Fruit fly (Drosophila melanogaster): ENCODE data around the gene CG34049.

The CG34049 gene

DNA sequence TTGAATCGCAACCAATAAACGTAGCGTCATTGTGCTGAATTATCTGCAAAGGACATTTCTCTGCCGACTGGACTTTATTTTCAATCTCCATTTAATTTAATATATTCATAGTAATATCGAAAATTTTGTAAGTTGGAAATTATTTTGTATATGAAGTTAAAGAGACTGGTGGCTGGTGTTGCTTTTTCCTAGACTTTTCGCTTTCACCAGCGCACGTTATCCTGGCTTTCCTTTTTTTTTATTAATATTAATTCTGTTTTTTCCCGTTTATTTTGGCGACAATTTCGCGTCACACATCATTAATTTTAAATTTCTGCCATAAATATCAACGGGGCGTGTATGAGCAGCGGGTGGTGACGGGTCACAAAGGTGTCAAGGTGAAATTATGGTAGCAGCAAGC lies at the start of gene CG34049:
CG34049 (minus strand) TSS at position 101 of the 400 bp plus-strand sequence.
- TF ChIP-seq Sp1 (GFP tag; optimal IDR thresholded peaks at IDR 0.05) = no peak
- TF ChIP-seq Abd-B (GFP tag; optimal IDR thresholded peaks at IDR 0.05) = no peak
- no peak for TF ChIP-seq ey (GFP tag; optimal IDR thresholded peaks at IDR 0.05)
- no peak for TF ChIP-seq usp (GFP tag; optimal IDR thresholded peaks at IDR 0.05)
- TF ChIP-seq lola (GFP tag; optimal IDR thresholded peaks at IDR 0.05) = no peak
- TF ChIP-seq Myc (optimal IDR thresholded peaks at IDR 0.05) = no peak
- TF ChIP-seq N (GFP tag; optimal IDR thresholded peaks at IDR 0.05) = no peak
- no peak for TF ChIP-seq dmrt93B (GFP tag; optimal IDR thresholded peaks at IDR 0.05)

DNA sequence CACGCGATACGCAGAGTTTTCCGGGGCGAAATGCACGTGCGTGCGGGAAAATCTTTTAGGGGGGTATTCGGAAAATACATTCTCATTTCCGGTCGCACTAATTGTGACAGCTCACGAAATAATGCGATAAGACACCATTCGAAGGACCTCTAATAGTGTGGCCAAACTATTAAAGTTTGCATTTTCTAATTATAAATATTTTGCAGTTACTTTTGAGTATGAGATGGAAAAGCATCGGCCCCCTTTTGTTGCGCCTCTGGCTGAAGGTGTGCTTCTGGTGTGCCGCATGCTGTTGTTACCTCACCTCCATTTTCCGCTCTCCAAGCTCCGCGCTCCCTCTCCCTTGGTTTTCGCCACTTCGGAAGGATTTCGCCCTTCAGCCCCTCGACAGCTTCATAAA lies 49.0 kb upstream of the CG34049 start:
- TF ChIP-seq ey (GFP tag; optimal IDR thresholded peaks at IDR 0.05) = no peak
- TF ChIP-seq foxo (GFP tag; optimal IDR thresholded peaks at IDR 0.05) = no peak
- TF ChIP-seq CG9705 (GFP tag; optimal IDR thresholded peaks at IDR 0.05) = no peak
- no peak for TF ChIP-seq Jra (GFP tag; optimal IDR thresholded peaks at IDR 0.05)
- no peak for TF ChIP-seq fru (GFP tag; optimal IDR thresholded peaks at IDR 0.05)
- TF ChIP-seq Vsx2 (GFP tag; optimal IDR thresholded peaks at IDR 0.05; ENCODE audit: partially characterized antibody) = no peak
- no peak for TF ChIP-seq dsf (GFP tag; optimal IDR thresholded peaks at IDR 0.05; ENCODE audit: borderline replicate concordance)
- no peak for TF ChIP-seq h (GFP tag; optimal IDR thresholded peaks at IDR 0.05)
- no peak for TF ChIP-seq usp (GFP tag; optimal IDR thresholded peaks at IDR 0.05)
- no peak for TF ChIP-seq tai (GFP tag; optimal IDR thresholded peaks at IDR 0.05)
- TF ChIP-seq dmrt93B (GFP tag; optimal IDR thresholded peaks at IDR 0.05) = no peak
- no peak for TF ChIP-seq rgr (GFP tag; optimal IDR thresholded peaks at IDR 0.05)
- TF ChIP-seq pan (optimal IDR thresholded peaks at IDR 0.05) = no peak
- TF ChIP-seq sage (GFP tag; optimal IDR thresholded peaks at IDR 0.05) = no peak

DNA sequence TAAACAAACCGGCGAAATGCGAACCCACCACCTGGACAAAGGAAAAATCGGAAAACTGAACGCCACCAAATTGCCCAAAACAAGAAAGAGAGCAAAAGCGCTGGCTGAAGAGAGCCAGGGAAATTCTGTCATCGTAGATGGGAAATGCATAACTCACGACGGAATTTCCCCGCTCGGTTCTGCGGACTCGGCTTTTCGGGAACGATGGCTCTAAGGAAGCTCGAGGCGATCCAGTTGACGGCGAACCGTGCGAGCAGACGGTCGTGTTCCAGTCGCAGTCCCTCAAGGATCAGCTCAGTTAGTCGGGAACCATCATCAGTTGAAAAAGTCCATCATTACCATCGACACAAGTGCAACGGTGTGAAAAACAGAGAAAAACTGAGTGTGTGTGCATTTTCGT lies 46.3 kb upstream of the CG34049 start, which contains the start of gene eys:
eys (plus strand) TSS at position 232 of the 400 bp plus-strand sequence.
- no peak for TF ChIP-seq h (GFP tag; optimal IDR thresholded peaks at IDR 0.05)
- no peak for TF ChIP-seq Hnf4 (GFP tag; optimal IDR thresholded peaks at IDR 0.05)
- no peak for TF ChIP-seq dsf (GFP tag; optimal IDR thresholded peaks at IDR 0.05; ENCODE audit: borderline replicate concordance)
- TF ChIP-seq Hr78 (GFP tag; optimal IDR thresholded peaks at IDR 0.05) = no peak
- no peak for TF ChIP-seq N (GFP tag; optimal IDR thresholded peaks at IDR 0.05)
- TF ChIP-seq lola (GFP tag; optimal IDR thresholded peaks at IDR 0.05) = no peak
- TF ChIP-seq Myc (optimal IDR thresholded peaks at IDR 0.05) = no peak
- TF ChIP-seq Dif (GFP tag; optimal IDR thresholded peaks at IDR 0.05; ENCODE audit: partially characterized antibody) = no peak
- TF ChIP-seq jim (GFP tag; optimal IDR thresholded peaks at IDR 0.05) = no peak
- no peak for TF ChIP-seq sv (GFP tag; optimal IDR thresholded peaks at IDR 0.05)
- TF ChIP-seq dmrt93B (GFP tag; optimal IDR thresholded peaks at IDR 0.05) = no peak

DNA sequence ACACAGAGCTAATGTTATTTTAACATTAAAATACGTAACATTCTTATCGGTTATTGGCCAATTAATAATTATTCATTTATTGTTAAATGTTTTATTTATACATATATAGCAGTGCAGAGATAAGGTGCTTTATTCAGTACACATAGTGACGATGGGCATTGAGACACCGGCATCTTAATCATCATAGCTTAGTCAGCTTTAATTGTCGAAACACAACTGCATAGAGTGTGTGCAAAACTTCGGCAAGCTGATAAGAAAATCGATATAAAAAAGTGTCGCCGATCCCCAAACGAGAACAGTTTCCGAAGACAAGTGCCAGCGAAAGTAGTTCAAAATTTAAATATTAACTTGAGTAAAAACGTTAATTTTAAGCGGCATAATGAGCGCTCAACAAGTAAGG lies 42.5 kb upstream of the CG34049 start, which contains the start of gene CG16995:
CG16995 (plus strand) TSS at position 301 of the 400 bp plus-strand sequence.
- TF ChIP-seq psq (GFP tag; optimal IDR thresholded peaks at IDR 0.05) = no peak
- TF ChIP-seq pan (optimal IDR thresholded peaks at IDR 0.05) = no peak
- TF ChIP-seq Sp1 (GFP tag; optimal IDR thresholded peaks at IDR 0.05) = no peak
- no peak for TF ChIP-seq sage (GFP tag; optimal IDR thresholded peaks at IDR 0.05)
- TF ChIP-seq Dfd (GFP tag; optimal IDR thresholded peaks at IDR 0.05) = no peak
- no peak for TF ChIP-seq rgr (GFP tag; optimal IDR thresholded peaks at IDR 0.05)
- no peak for TF ChIP-seq N (GFP tag; optimal IDR thresholded peaks at IDR 0.05)
- no peak for TF ChIP-seq OdsH (GFP tag; optimal IDR thresholded peaks at IDR 0.05)
- TF ChIP-seq usp (GFP tag; optimal IDR thresholded peaks at IDR 0.05) = no peak
- TF ChIP-seq Dif (GFP tag; optimal IDR thresholded peaks at IDR 0.05; ENCODE audit: partially characterized antibody) = no peak
- TF ChIP-seq lola (GFP tag; optimal IDR thresholded peaks at IDR 0.05) = no peak
- no peak for TF ChIP-seq Mio (GFP tag; optimal IDR thresholded peaks at IDR 0.05)
- TF ChIP-seq GATAd (GFP tag; optimal IDR thresholded peaks at IDR 0.05) = no peak
- no peak for TF ChIP-seq CG32264 (GFP tag; optimal IDR thresholded peaks at IDR 0.05)
- TF ChIP-seq br (GFP tag; optimal IDR thresholded peaks at IDR 0.05) = no peak
- no peak for TF ChIP-seq fru (GFP tag; optimal IDR thresholded peaks at IDR 0.05)
- TF ChIP-seq tai (GFP tag; optimal IDR thresholded peaks at IDR 0.05) = no peak
- no peak for TF ChIP-seq h (GFP tag; optimal IDR thresholded peaks at IDR 0.05)
- TF ChIP-seq ey (GFP tag; optimal IDR thresholded peaks at IDR 0.05) = no peak
- TF ChIP-seq Vsx2 (GFP tag; optimal IDR thresholded peaks at IDR 0.05; ENCODE audit: partially characterized antibody) = no peak

DNA sequence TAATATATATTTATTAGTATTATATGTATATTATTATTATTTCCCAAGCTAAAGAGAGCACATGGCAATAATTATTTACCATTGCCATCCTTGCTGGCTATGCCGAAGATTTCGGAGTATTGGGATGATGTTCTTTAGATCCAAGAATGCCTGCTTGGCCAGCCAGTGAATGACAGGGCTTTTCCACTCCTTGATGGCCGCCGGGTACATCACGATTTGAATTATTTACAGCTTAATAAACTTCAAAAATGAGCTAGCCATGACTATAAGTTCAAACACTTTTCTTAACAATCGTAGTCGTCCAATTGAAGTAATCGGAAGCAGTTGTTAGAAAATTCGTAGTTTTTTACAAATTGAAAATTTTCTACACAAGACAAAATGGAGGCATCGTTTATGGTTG lies 34.7 kb upstream of the CG34049 start, which contains the start of gene CG31949:
CG31949 (plus strand) TSS at position 301 of the 400 bp plus-strand sequence.
- TF ChIP-seq woc (GFP tag; optimal IDR thresholded peaks at IDR 0.05) (no peak), h (GFP tag; optimal IDR thresholded peaks at IDR 0.05) (no peak), Hr78 (GFP tag; optimal IDR thresholded peaks at IDR 0.05) (no peak), rgr (GFP tag; optimal IDR thresholded peaks at IDR 0.05) (no peak), ey (GFP tag; optimal IDR thresholded peaks at IDR 0.05) (no peak), CrebA (GFP tag; optimal IDR thresholded peaks at IDR 0.05; ENCODE audit: borderline replicate concordance) (no peak), lola (GFP tag; optimal IDR thresholded peaks at IDR 0.05) (no peak), Rel (GFP tag; optimal IDR thresholded peaks at IDR 0.05) (no peak), Rel (tag; optimal IDR thresholded peaks at IDR 0.05) (no peak), Jra (GFP tag; optimal IDR thresholded peaks at IDR 0.05) (no peak), Mio (GFP tag; optimal IDR thresholded peaks at IDR 0.05) (no peak), tai (GFP tag; optimal IDR thresholded peaks at IDR 0.05) (no peak), N (GFP tag; optimal IDR thresholded peaks at IDR 0.05) (no peak), brk (GFP tag; optimal IDR thresholded peaks at IDR 0.05) (no peak), dl (GFP tag; optimal IDR thresholded peaks at IDR 0.05; ENCODE audit: insufficient read depth in 1 of 2, partially characterized antibody in 2 of 2) (no peak)

All from whole organism, wandering third instar larva.